Worm (Caenorhabditis elegans) whole organism, L4 larva: ENCODE measurements around the gene nlp-76.

Source experiments
- F49E8.2 ChIP-seq: sonication (generic microtip); optimal IDR thresholded peaks from 2 replicates; lab custom pipeline; 2016; ENCODE audit warnings: missing compliant biosample characterization, mild to moderate bottlenecking, missing genetic modification characterization, borderline replicate concordance
- R02D3.7 ChIP-seq: fragments of 150-350 bp; sonication (generic microtip); optimal IDR thresholded peaks from 3 replicates; lab custom pipeline; 2014; ENCODE audit warnings: missing biosample characterization, missing genetic modification characterization
- T26A8.4 ChIP-seq: fragments of 200-800 bp; sonication (Bioruptor generic); IDR thresholded peaks from 2 replicates; pipeline ENCODE4 v1.3.6; 2022; ENCODE audit warnings: missing genetic modification characterization, missing compliant biosample characterization
- Y48G9A.11 ChIP-seq: fragments of 200-800 bp; sonication (Bioruptor generic); IDR thresholded peaks from 2 replicates; pipeline ENCODE4 v1.3.6; 2022; ENCODE audit warnings: missing genetic modification reagents, missing genetic modification characterization, missing compliant biosample characterization
- Y5F2A.4 ChIP-seq: fragments of 200-800 bp; sonication (Bioruptor generic); optimal IDR thresholded peaks from 2 replicates; lab custom pipeline; 2018; ENCODE audit warnings: mild to moderate bottlenecking, missing genetic modification characterization, missing compliant biosample characterization
- ZK546.5 ChIP-seq, 2 experiments: sonication (generic microtip); optimal IDR thresholded peaks; 2 replicates each; lab custom pipeline; 2017; ENCODE audit warnings: missing biosample characterization in 2 of 2, missing genetic modification characterization in 2 of 2
- aha-1 ChIP-seq: fragments of 150-350 bp; peaks from one replicate; lab custom pipeline; 2014; ENCODE audit warnings: missing biosample characterization, missing genetic modification characterization
- arid-1 ChIP-seq: fragments of 200-800 bp; sonication (Bioruptor generic); conservative IDR thresholded peaks from 2 replicates; pipeline ENCODE4 v1.3.6; 2022; ENCODE audit warnings: missing genetic modification reagents, missing genetic modification characterization, missing compliant biosample characterization
- ceh-28 ChIP-seq: fragments of 150-350 bp; optimal IDR thresholded peaks from 2 replicates; lab custom pipeline; 2014; ENCODE audit warnings: missing biosample characterization, missing genetic modification reagents, missing genetic modification characterization
- ceh-62 ChIP-seq: sonication (generic microtip); optimal IDR thresholded peaks from 2 replicates; lab custom pipeline; 2017; ENCODE audit warnings: missing biosample characterization, missing genetic modification characterization
- ctbp-1 ChIP-seq: fragments of 200-800 bp; sonication (Bioruptor generic); IDR thresholded peaks from 2 replicates; pipeline ENCODE4 v1.3.6; 2022; ENCODE audit warnings: missing genetic modification reagents, missing genetic modification characterization, missing compliant biosample characterization
- dmd-6 ChIP-seq: fragments of 200-800 bp; sonication (Bioruptor generic); IDR thresholded peaks from 2 replicates; pipeline ENCODE4 v1.3.6; 2022; ENCODE audit warnings: missing genetic modification reagents, missing genetic modification characterization, missing compliant biosample characterization
- dmd-8 ChIP-seq: fragments of 200-800 bp; sonication (Bioruptor generic); IDR thresholded peaks from 2 replicates; pipeline ENCODE4 v1.3.6; 2022; ENCODE audit warnings: missing genetic modification characterization, missing compliant biosample characterization
- dpl-1 ChIP-seq: fragments of 150-350 bp; optimal IDR thresholded peaks from 2 replicates; lab custom pipeline; 2014; ENCODE audit warnings: missing biosample characterization, missing genetic modification reagents, missing genetic modification characterization
- fos-1 ChIP-seq: fragments of 150-350 bp; optimal IDR thresholded peaks from 2 replicates; lab custom pipeline; 2014; ENCODE audit warnings: missing biosample characterization, missing genetic modification characterization
- hif-1 ChIP-seq, 2 experiments: sonication (generic microtip); optimal IDR thresholded peaks; 2 replicates each; lab custom pipeline; 2016 to 2017; ENCODE audit warnings: missing compliant biosample characterization in 2 of 2, missing genetic modification characterization in 2 of 2, missing genetic modification reagents in 2 of 2, missing genotype in 2 of 2, mild to moderate bottlenecking in 1 of 2
- hlh-11 ChIP-seq: fragments of 200-800 bp; sonication (Bioruptor generic); optimal IDR thresholded peaks from 2 replicates; lab custom pipeline; 2018; ENCODE audit warnings: mild to moderate bottlenecking, missing genetic modification characterization, missing compliant biosample characterization
- lim-7 ChIP-seq: fragments of 200-800 bp; sonication (Bioruptor generic); IDR thresholded peaks from 2 replicates; pipeline ENCODE4 v1.3.6; 2022; ENCODE audit warnings: missing genetic modification characterization, missing compliant biosample characterization
- lin-15B ChIP-seq: fragments of 150-350 bp; sonication (generic microtip); optimal IDR thresholded peaks from 3 replicates; lab custom pipeline; 2014; ENCODE audit warnings: missing biosample characterization, missing genetic modification characterization
- lin-38 ChIP-seq: fragments of 200-800 bp; sonication (Bioruptor generic); IDR thresholded peaks from 2 replicates; pipeline ENCODE4 v1.3.6; 2022; ENCODE audit warnings: missing genetic modification reagents, missing genetic modification characterization, missing compliant biosample characterization
- lin-39 ChIP-seq: fragments of 150-350 bp; optimal IDR thresholded peaks from 2 replicates; lab custom pipeline; 2014; ENCODE audit warnings: missing biosample characterization, missing genetic modification reagents, missing genetic modification characterization
- lsy-2 ChIP-seq, 2 experiments: fragments of 150-350 bp in 1 of 2; sonication (generic microtip) in 1 of 2; optimal IDR thresholded peaks; 2 replicates each; lab custom pipeline; 2014 to 2017; ENCODE audit warnings: missing biosample characterization in 2 of 2, missing genetic modification characterization in 2 of 2
- madf-5 ChIP-seq, 2 experiments: fragments of 200-800 bp; sonication (Bioruptor generic); IDR thresholded peaks; 2 replicates each; pipeline ENCODE4 v1.3.6; 2022; ENCODE audit warnings: missing compliant biosample characterization in 2 of 2, missing genetic modification characterization in 2 of 2
- mdt-29 ChIP-seq: fragments of 200-800 bp; sonication (Bioruptor generic); IDR thresholded peaks from 2 replicates; pipeline ENCODE4 v1.3.6; 2022; ENCODE audit warnings: missing genetic modification reagents, missing genetic modification characterization, missing compliant biosample characterization
- mep-1 ChIP-seq: fragments of 150-350 bp; sonication (generic microtip); optimal IDR thresholded peaks from 3 replicates; lab custom pipeline; 2014; ENCODE audit warnings: missing biosample characterization, missing genetic modification characterization
- mes-2 ChIP-seq: sonication (generic microtip); optimal IDR thresholded peaks from 2 replicates; lab custom pipeline; 2016; ENCODE audit warnings: missing genotype, mild to moderate bottlenecking, missing genetic modification characterization, missing compliant biosample characterization; ENCODE audit not compliant: poor library complexity, severe bottlenecking
- mxl-3 ChIP-seq: fragments of 200-800 bp; sonication (Bioruptor generic); optimal IDR thresholded peaks from 2 replicates; lab custom pipeline; 2018; ENCODE audit warnings: mild to moderate bottlenecking, missing genetic modification characterization, missing compliant biosample characterization
- nhr-10 ChIP-seq: fragments of 150-350 bp; optimal IDR thresholded peaks from 2 replicates; lab custom pipeline; 2014; ENCODE audit warnings: missing biosample characterization, missing genetic modification characterization
- nhr-102 ChIP-seq: sonication (generic microtip); optimal IDR thresholded peaks from 2 replicates; lab custom pipeline; 2016; ENCODE audit warnings: mild to moderate bottlenecking, missing genetic modification characterization, moderate library complexity, missing compliant biosample characterization
- nhr-111 ChIP-seq: fragments of 200-800 bp; sonication (Bioruptor generic); optimal IDR thresholded peaks from 2 replicates; lab custom pipeline; 2018; ENCODE audit warnings: mild to moderate bottlenecking, missing genetic modification characterization, missing compliant biosample characterization
- nhr-237 ChIP-seq: sonication (generic microtip); optimal IDR thresholded peaks from 2 replicates; lab custom pipeline; 2017; ENCODE audit warnings: missing biosample characterization, missing genetic modification characterization
- nhr-42 ChIP-seq: fragments of 200-800 bp; sonication (Bioruptor generic); IDR thresholded peaks from 2 replicates; pipeline ENCODE4 v1.3.6; 2022; ENCODE audit warnings: missing genetic modification characterization, missing compliant biosample characterization
- nhr-6 ChIP-seq: fragments of 150-350 bp; optimal IDR thresholded peaks from 2 replicates; lab custom pipeline; 2014; ENCODE audit warnings: missing biosample characterization, missing genetic modification characterization
- pha-4 ChIP-seq, 2 experiments: fragments of 150-350 bp in 1 of 2; fragments of 200-800 bp in 1 of 2; sonication (Bioruptor generic) in 1 of 2; IDR thresholded peaks in 1 of 2; optimal IDR thresholded peaks in 1 of 2; 2 replicates each; pipeline versions ENCODE4 v1.3.6 to Lab custom; 2014 to 2022; ENCODE audit warnings: missing genetic modification characterization in 2 of 2, missing genetic modification reagents in 2 of 2, missing biosample characterization in 1 of 2, missing compliant biosample characterization in 1 of 2
- rbr-2 ChIP-seq: sonication (generic microtip); optimal IDR thresholded peaks from 2 replicates; lab custom pipeline; 2016; ENCODE audit warnings: missing genotype, missing genetic modification characterization, missing compliant biosample characterization
- saeg-2 ChIP-seq: fragments of 200-800 bp; sonication (Bioruptor generic); IDR thresholded peaks from 2 replicates; pipeline ENCODE4 v1.3.6; 2022; ENCODE audit warnings: missing genetic modification reagents, missing genetic modification characterization, missing compliant biosample characterization
- sdz-12 ChIP-seq: fragments of 200-800 bp; sonication (Bioruptor generic); optimal IDR thresholded peaks from 2 replicates; lab custom pipeline; 2018; ENCODE audit warnings: mild to moderate bottlenecking, missing genetic modification characterization, missing compliant biosample characterization
- set-16 ChIP-seq: fragments of 200-800 bp; sonication (Bioruptor generic); IDR thresholded peaks from 2 replicates; pipeline ENCODE4 v1.3.6; 2022; ENCODE audit warnings: missing genetic modification reagents, missing genetic modification characterization, missing compliant biosample characterization
- snpc-4 ChIP-seq: fragments of 150-350 bp; optimal IDR thresholded peaks from 2 replicates; lab custom pipeline; 2014; ENCODE audit warnings: missing biosample characterization, missing genetic modification characterization
- tag-97 ChIP-seq: fragments of 200-800 bp; sonication (Bioruptor generic); IDR thresholded peaks from 2 replicates; pipeline ENCODE4 v1.3.6; 2022; ENCODE audit warnings: missing genetic modification characterization, missing compliant biosample characterization
- tra-1 ChIP-seq: fragments of 200-800 bp; sonication (Bioruptor generic); IDR thresholded peaks from 2 replicates; pipeline ENCODE4 v1.3.6; 2022; ENCODE audit warnings: missing genetic modification reagents, missing genetic modification characterization, missing compliant biosample characterization
- unc-39 ChIP-seq: sonication (generic microtip); optimal IDR thresholded peaks from 2 replicates; lab custom pipeline; 2017; ENCODE audit warnings: missing biosample characterization, missing genetic modification characterization
- unc-62 ChIP-seq, 3 experiments: fragments of 150-350 bp in 1 of 3; sonication (generic microtip); optimal IDR thresholded peaks in 2 of 3; peaks in 1 of 3; 1 replicate in 1 of 3; 2 replicates in 2 of 3; lab custom pipeline; 2014 to 2017; ENCODE audit warnings: missing biosample characterization in 3 of 3, missing genetic modification characterization in 3 of 3, missing genetic modification reagents in 3 of 3, missing genotype in 1 of 3
- zag-1 ChIP-seq: fragments of 150-350 bp; optimal IDR thresholded peaks from 2 replicates; lab custom pipeline; 2014; ENCODE audit warnings: missing biosample characterization, missing genetic modification characterization
- zfp-2 ChIP-seq: sonication (generic microtip); optimal IDR thresholded peaks from 2 replicates; lab custom pipeline; 2016; ENCODE audit warnings: mild to moderate bottlenecking, missing genetic modification characterization, missing compliant biosample characterization
- zfp-3 ChIP-seq: fragments of 200-800 bp; sonication (Bioruptor generic); conservative IDR thresholded peaks from 2 replicates; pipeline ENCODE4 v1.3.6; 2022; ENCODE audit warnings: missing genetic modification reagents, missing genetic modification characterization, missing compliant biosample characterization
- zip-11 ChIP-seq: fragments of 200-800 bp; sonication (Bioruptor generic); IDR thresholded peaks from 2 replicates; pipeline ENCODE4 v1.3.6; 2022; ENCODE audit warnings: missing genetic modification characterization, missing compliant biosample characterization
- ztf-7 ChIP-seq: fragments of 150-350 bp; optimal IDR thresholded peaks from 2 replicates; lab custom pipeline; 2014; ENCODE audit warnings: missing biosample characterization, missing genetic modification characterization

Gene nlp-76

DNA sequence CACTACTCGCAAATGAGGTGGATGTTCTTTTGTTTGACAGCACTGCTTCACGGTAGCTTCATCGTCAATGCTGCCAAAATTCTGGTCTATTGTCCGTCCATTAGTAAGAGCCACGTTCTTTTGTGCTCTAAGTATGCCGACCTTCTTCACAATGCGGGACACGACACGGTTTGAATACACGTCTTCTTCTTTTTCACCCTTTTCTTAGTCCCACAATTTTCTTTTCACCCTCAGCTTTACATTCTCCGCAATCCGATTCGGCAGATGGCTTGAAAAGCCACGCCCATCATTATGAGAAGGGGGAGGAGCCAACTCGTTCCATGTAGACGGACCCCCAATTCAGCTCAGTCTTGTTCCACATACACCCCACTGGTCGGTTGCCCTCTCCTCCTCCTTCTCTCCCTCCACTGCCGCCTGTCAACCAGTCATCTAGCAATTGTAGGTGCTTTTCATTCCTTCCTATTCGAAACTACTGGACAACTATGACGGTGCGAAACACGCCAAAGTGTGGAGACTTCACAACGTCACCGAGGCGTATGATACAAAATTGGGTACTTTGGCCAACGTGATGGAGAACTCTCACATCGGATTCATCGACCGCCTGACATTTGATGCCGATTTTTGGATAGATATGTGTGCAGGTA is 28.2 kb upstream of the nlp-76 start (continued):
- TF ChIP-seq hif-1 (tag; optimal IDR thresholded peaks at IDR 0.05; lab: Kevin White, UChicago) (no peak), zip-11 (GFP tag; lab: Robert Waterston, UW) (no peak), tag-97 (GFP tag; lab: Robert Waterston, UW) (no peak), pha-4 (GFP tag; IDR thresholded peaks at IDR 0.05; lab: Robert Waterston, UW) (no peak), pha-4 (tag; optimal IDR thresholded peaks at IDR 0.05; lab: Kevin White, UChicago) (no peak), dmd-8 (GFP tag; lab: Robert Waterston, UW) (no peak), nhr-111 (GFP tag; lab: Kevin White, UChicago) (no peak), unc-62 (GFP tag; optimal IDR thresholded peaks at IDR 0.05 in 1 of 2; lab: Kevin White, UChicago) (peak in 1 of 2 experiments; percentile 97), unc-62 (tag; optimal IDR thresholded peaks at IDR 0.05; lab: Kevin White, UChicago) (no peak), arid-1 (GFP tag; lab: Robert Waterston, UW) (no peak), Y5F2A.4 (GFP tag; lab: Kevin White, UChicago) (no peak), nhr-42 (GFP tag; lab: Robert Waterston, UW) (no peak), lin-39 (tag; lab: Kevin White, UChicago) (no peak), T26A8.4 (no peak), lim-7 (GFP tag; lab: Robert Waterston, UW) (no peak), rbr-2 (tag; lab: Kevin White, UChicago) (peak; percentile 18), snpc-4 (tag; lab: Kevin White, UChicago) (no peak), Y48G9A.11 (GFP tag; lab: Robert Waterston, UW) (no peak), madf-5 (GFP tag; IDR thresholded peaks at IDR 0.05; lab: Robert Waterston, UW) (no peak), dpl-1 (GFP tag; lab: Kevin White, UChicago) (no peak), sdz-12 (no peak), F49E8.2 (tag; lab: Kevin White, UChicago) (no peak), lin-38 (GFP tag; lab: Robert Waterston, UW) (no peak; the same call in 1 of the 2 replicates), lin-15B (no peak), zag-1 (tag; lab: Kevin White, UChicago) (no peak)

DNA sequence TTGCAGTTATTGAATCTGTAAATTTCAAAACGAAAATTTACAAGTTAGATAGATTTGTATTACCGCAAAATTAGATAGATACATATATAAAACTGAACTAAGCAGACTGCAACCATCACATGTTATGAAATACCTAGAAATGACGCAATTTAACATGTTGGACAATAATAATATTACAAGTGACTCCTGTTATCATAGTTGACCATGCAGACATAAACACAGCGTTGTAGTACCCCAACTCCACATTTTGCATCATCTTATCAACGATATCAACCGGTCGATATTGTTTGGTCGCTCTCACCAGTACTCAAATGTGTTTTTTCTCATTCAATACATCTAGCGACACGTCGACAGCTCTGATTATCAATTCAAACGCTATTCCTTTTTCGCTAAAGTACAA is 27.6 kb upstream of the nlp-76 start, which contains the start of gene ugt-50:
ugt-50 (plus strand) TSS at position 268 of the 400 bp plus-strand sequence.
- no peak for TF ChIP-seq zfp-2 (tag; lab: Kevin White, UChicago)
- TF ChIP-seq unc-39 = no peak
- TF ChIP-seq madf-5 (GFP tag; IDR thresholded peaks at IDR 0.05; lab: Robert Waterston, UW) = no peak
- TF ChIP-seq sdz-12 = no peak
- TF ChIP-seq hlh-11 (tag; lab: Kevin White, UChicago) = peak; percentile 78
- TF ChIP-seq lin-39 (tag; lab: Kevin White, UChicago) = no peak
- TF ChIP-seq ztf-7 (tag; lab: Kevin White, UChicago) = peak; percentile 95
- no peak for TF ChIP-seq ceh-62
- no peak for TF ChIP-seq mdt-29 (GFP tag; lab: Robert Waterston, UW)
- no peak for TF ChIP-seq R02D3.7 (tag; lab: Kevin White, UChicago)
- TF ChIP-seq arid-1 (GFP tag; lab: Robert Waterston, UW) = no peak
- TF ChIP-seq nhr-102 (tag; lab: Kevin White, UChicago) = peak; percentile 27
- no peak for TF ChIP-seq set-16
- TF ChIP-seq mes-2 (tag; lab: Kevin White, UChicago) = peak; percentile 53
- TF ChIP-seq dmd-6 = peak; percentile 68
- no peak for TF ChIP-seq aha-1 (tag; lab: Kevin White, UChicago)
- no peak for TF ChIP-seq ZK546.5 (tag; optimal IDR thresholded peaks at IDR 0.05; lab: Kevin White, UChicago)
- peak in 1 of 2 experiments; percentile 48 for TF ChIP-seq lsy-2 (tag; optimal IDR thresholded peaks at IDR 0.05; lab: Kevin White, UChicago)
- no peak for TF ChIP-seq nhr-42 (GFP tag; lab: Robert Waterston, UW)
- no peak for TF ChIP-seq nhr-237
- TF ChIP-seq fos-1 (tag; lab: Kevin White, UChicago) = no peak
- no peak for TF ChIP-seq tra-1 (GFP tag; lab: Robert Waterston, UW)
- TF ChIP-seq ceh-28 = no peak
- no peak for TF ChIP-seq Y48G9A.11 (GFP tag; lab: Robert Waterston, UW)
- no peak for TF ChIP-seq nhr-6
- TF ChIP-seq mep-1 (tag; lab: Kevin White, UChicago) = peak; percentile 26
- TF ChIP-seq mxl-3 (GFP tag; lab: Kevin White, UChicago) = no peak
- no peak for TF ChIP-seq pha-4 (GFP tag; IDR thresholded peaks at IDR 0.05; lab: Robert Waterston, UW)
- TF ChIP-seq pha-4 (tag; optimal IDR thresholded peaks at IDR 0.05; lab: Kevin White, UChicago) = no peak
- TF ChIP-seq nhr-10 (tag; lab: Kevin White, UChicago) = peak; percentile 10
- no peak for TF ChIP-seq zfp-3
- TF ChIP-seq saeg-2 (GFP tag; lab: Robert Waterston, UW) = no peak
- TF ChIP-seq ctbp-1 = no peak
